Fruit fly (Drosophila melanogaster): ENCODE results near the gene RpS12.

Gene RpS12

dm6 chr3L:13064346-13064745 is 41.2 kb downstream of the RpS12 start:
- TF ChIP-seq achi (GFP tag; optimal IDR thresholded peaks at IDR 0.05) (no peak), dac (GFP tag; optimal IDR thresholded peaks at IDR 0.05) (no peak), Sox102F (GFP tag; optimal IDR thresholded peaks at IDR 0.05) (no peak), fkh (GFP tag; optimal IDR thresholded peaks at IDR 0.05) (no peak), Gug (GFP tag; IDR thresholded peaks at IDR 0.05) (no peak), ss (GFP tag; optimal IDR thresholded peaks at IDR 0.05) (no peak), CG8632 (GFP tag; optimal IDR thresholded peaks at IDR 0.05) (no peak), Met (GFP tag; optimal IDR thresholded peaks at IDR 0.05) (no peak), Eip93F (GFP tag; optimal IDR thresholded peaks at IDR 0.05) (no peak), CG10631 (GFP tag; optimal IDR thresholded peaks at IDR 0.05) (no peak), svp (GFP tag) (no peak), CG1621 (tag; optimal IDR thresholded peaks at IDR 0.05) (no peak), spab (GFP tag; optimal IDR thresholded peaks at IDR 0.05) (no peak)

dm6 chr3L:13064935-13065334 is 41.8 kb downstream of the RpS12 start:
- TF ChIP-seq Sox14 (GFP tag; optimal IDR thresholded peaks at IDR 0.05) (no peak), Lpt (GFP tag; optimal IDR thresholded peaks at IDR 0.05) (no peak), Ets21C (GFP tag; optimal IDR thresholded peaks at IDR 0.05) (no peak), eg (GFP tag; IDR thresholded peaks at IDR 0.05) (no peak), svp (GFP tag) (peak; percentile 28)

dm6 chr3L:13065619-13066018 is 42.5 kb downstream of the RpS12 start:
- TF ChIP-seq cyc (GFP tag; optimal IDR thresholded peaks at IDR 0.05) (no peak), CG8119 (GFP tag; IDR thresholded peaks at IDR 0.05) (no peak), Smox (GFP tag; optimal IDR thresholded peaks at IDR 0.05) (no peak), Blimp-1 (GFP tag; optimal IDR thresholded peaks at IDR 0.05) (no peak), CG16779 (tag; optimal IDR thresholded peaks at IDR 0.05) (no peak), CG11294 (GFP tag; IDR thresholded peaks at IDR 0.05) (no peak), eg (GFP tag; IDR thresholded peaks at IDR 0.05) (no peak), Gug (GFP tag; IDR thresholded peaks at IDR 0.05) (no peak), Sox15 (GFP tag; optimal IDR thresholded peaks at IDR 0.05) (no peak), Sox102F (GFP tag; optimal IDR thresholded peaks at IDR 0.05) (no peak), dac (GFP tag; optimal IDR thresholded peaks at IDR 0.05) (no peak), CG7368 (GFP tag; optimal IDR thresholded peaks at IDR 0.05) (no peak), Sox14 (GFP tag; optimal IDR thresholded peaks at IDR 0.05) (no peak), vri (GFP tag; optimal IDR thresholded peaks at IDR 0.05) (no peak), CG6163 (GFP tag; IDR thresholded peaks at IDR 0.05) (no peak), CG34406 (GFP tag; optimal IDR thresholded peaks at IDR 0.05) (no peak)

- TF ChIP-seq dsx (GFP tag; optimal IDR thresholded peaks at IDR 0.05; ENCODE audit: poor library complexity, severe bottlenecking) (no peak), dac (GFP tag; optimal IDR thresholded peaks at IDR 0.05) (no peak), CG8119 (GFP tag; IDR thresholded peaks at IDR 0.05) (peak; percentile 44; the same call in 2 of the 3 replicates), CG10631 (GFP tag; optimal IDR thresholded peaks at IDR 0.05) (peak; percentile 52), Hr39 (GFP tag; optimal IDR thresholded peaks at IDR 0.05) (no peak), acj6 (GFP tag; optimal IDR thresholded peaks at IDR 0.05) (peak; percentile 36), Sox102F (GFP tag; optimal IDR thresholded peaks at IDR 0.05) (no peak), Lpt (GFP tag; optimal IDR thresholded peaks at IDR 0.05) (no peak), Gug (GFP tag; IDR thresholded peaks at IDR 0.05) (no peak), net (GFP tag; optimal IDR thresholded peaks at IDR 0.05) (no peak), Sox15 (GFP tag; optimal IDR thresholded peaks at IDR 0.05) (no peak), CG31627 (GFP tag; optimal IDR thresholded peaks at IDR 0.05) (no peak), vri (GFP tag; optimal IDR thresholded peaks at IDR 0.05) (no peak), Ets96B (tag; optimal IDR thresholded peaks at IDR 0.05) (peak; percentile 44), topi (GFP tag; optimal IDR thresholded peaks at IDR 0.05) (no peak), svp (GFP tag) (peak; percentile 43), fkh (GFP tag; optimal IDR thresholded peaks at IDR 0.05) (no peak), spab (GFP tag; optimal IDR thresholded peaks at IDR 0.05) (peak; percentile 12), CG8319 (GFP tag; optimal IDR thresholded peaks at IDR 0.05) (no peak), lz (GFP tag; optimal IDR thresholded peaks at IDR 0.05) (no peak), Ets21C (GFP tag; optimal IDR thresholded peaks at IDR 0.05) (no peak), eg (GFP tag; IDR thresholded peaks at IDR 0.05) (no peak), cyc (GFP tag; optimal IDR thresholded peaks at IDR 0.05) (no peak), CG9139 (GFP tag; optimal IDR thresholded peaks at IDR 0.05) (no peak), OdsH (GFP tag; optimal IDR thresholded peaks at IDR 0.05) (peak; percentile 30), Eip78C (GFP tag) (peak; percentile 75), CG11902 (GFP tag; optimal IDR thresholded peaks at IDR 0.05) (no peak), salr (GFP tag; optimal IDR thresholded peaks at IDR 0.05) (peak in 1 of 2 experiments; percentile 27), Hr4 (GFP tag; optimal IDR thresholded peaks at IDR 0.05) (peak; percentile 13), CG7368 (GFP tag; optimal IDR thresholded peaks at IDR 0.05) (no peak), fd85E (GFP tag; optimal IDR thresholded peaks at IDR 0.05) (no peak), achi (GFP tag; optimal IDR thresholded peaks at IDR 0.05) (peak; percentile 8), CG16779 (tag; optimal IDR thresholded peaks at IDR 0.05) (no peak), Blimp-1 (GFP tag; optimal IDR thresholded peaks at IDR 0.05) (no peak)
Measured at dm6 chr3L:13066220-13066619, 43.1 kb downstream of the RpS12 start.

Measured in whole organism, prepupa.